Worm (Caenorhabditis elegans): Measurements from ENCODE around the gene M02G9.4.
A peak's percentile ranks its signal among the peaks of the same experiment; 100 is the strongest.
"Not testable (repeated sequence)": the region's sequence is repeated elsewhere in the genome, so short reads cannot be mapped to it uniquely, and the experiment has no call there.

Gene M02G9.4

ce11 chrII:10300954-10301353 is 16.2 kb upstream of the M02G9.4 start, which contains the start of gene mdt-22 (continued):
- TF ChIP-seq snpc-3.4 (tag; optimal IDR thresholded peaks at IDR 0.05) (peak; percentile 23), attf-6 (GFP tag; IDR thresholded peaks at IDR 0.05) (peak; percentile 39; the same call in 1 of the 2 replicates), ztf-3 (GFP tag; optimal IDR thresholded peaks at IDR 0.05) (no peak), zim-3 (tag; optimal IDR thresholded peaks at IDR 0.05) (no peak), dox-1 (GFP tag; IDR thresholded peaks at IDR 0.05) (peak; percentile 76; the same call in 1 of the 2 replicates), C17E4.6 (GFP tag; IDR thresholded peaks at IDR 0.05) (peak; percentile 73), attf-5 (GFP tag; optimal IDR thresholded peaks at IDR 0.05) (peak; percentile 64), unc-130 (GFP tag; optimal IDR thresholded peaks at IDR 0.05) (no peak), cebp-2 (GFP tag; IDR thresholded peaks at IDR 0.05) (no peak), K11D2.4 (GFP tag; IDR thresholded peaks at IDR 0.05) (peak; percentile 73), sdz-38 (tag; optimal IDR thresholded peaks at IDR 0.05) (no peak), F55B11.4 (tag; optimal IDR thresholded peaks at IDR 0.05; ENCODE audit: borderline replicate concordance, insufficient read depth) (no peak), ceh-40 (GFP tag; IDR thresholded peaks at IDR 0.05) (no peak), xnd-1 (tag; optimal IDR thresholded peaks at IDR 0.05) (peak; percentile 45), zfh-2 (GFP tag; conservative IDR thresholded peaks at IDR 0.05) (no peak), madf-8 (GFP tag; conservative IDR thresholded peaks at IDR 0.05) (peak; percentile 28; the same call in 1 of the 2 replicates), ceh-58 (GFP tag; IDR thresholded peaks at IDR 0.05) (no peak), Y67H2A.10 (GFP tag; conservative IDR thresholded peaks at IDR 0.05) (no peak), rpc-1 (optimal IDR thresholded peaks at IDR 0.05) (no peak), rpc-1 (tag; optimal IDR thresholded peaks at IDR 0.05) (no peak), gei-17 (GFP tag; optimal IDR thresholded peaks at IDR 0.05) (no peak), lsl-1 (GFP tag; optimal IDR thresholded peaks at IDR 0.05) (peak; percentile 64), lsy-27 (tag; optimal IDR thresholded peaks at IDR 0.05; ENCODE audit: borderline replicate concordance, insufficient read depth) (no peak), mes-4 (tag; optimal IDR thresholded peaks at IDR 0.05) (no peak), ceh-100 (GFP tag; IDR thresholded peaks at IDR 0.05) (peak; percentile 71), Y56A3A.18 (GFP tag; IDR thresholded peaks at IDR 0.05) (0 out of 2 replicates have a peak, but pooled peaks have one; percentile 7), somi-1 (GFP tag; optimal IDR thresholded peaks at IDR 0.05) (no peak), mcd-1 (GFP tag; IDR thresholded peaks at IDR 0.05) (peak; percentile 78), unc-62 (GFP tag; optimal IDR thresholded peaks at IDR 0.05) (no peak), egrh-3 (GFP tag; IDR thresholded peaks at IDR 0.05) (no peak), pha-4 (tag; optimal IDR thresholded peaks at IDR 0.05) (no peak)

ce11 chrII:10302141-10302574 is 14.9 kb upstream of the M02G9.4 start:
- TF ChIP-seq cebp-2 (GFP tag; IDR thresholded peaks at IDR 0.05) (0 out of 2 replicates have a peak, but pooled peaks have one; percentile 61), attf-3 (GFP tag; conservative IDR thresholded peaks at IDR 0.05) (0 out of 2 replicates have a peak, but pooled peaks have one; percentile 19), lin-26 (GFP tag; IDR thresholded peaks at IDR 0.05) (peak; percentile 73; the same call in 1 of the 2 replicates), tbp1 (GFP tag; optimal IDR thresholded peaks at IDR 0.05) (peak; percentile 83), nhr-90 (tag; optimal IDR thresholded peaks at IDR 0.05) (peak; percentile 30), ceh-91 (GFP tag; IDR thresholded peaks at IDR 0.05) (0 out of 2 replicates have a peak, but pooled peaks have one; percentile 31), hmg-1.2 (GFP tag; IDR thresholded peaks at IDR 0.05) (peak; percentile 34; the same call in 1 of the 2 replicates), pbrm-1 (GFP tag; IDR thresholded peaks at IDR 0.05) (peak; percentile 34; the same call in 1 of the 2 replicates), D2030.7 (GFP tag; IDR thresholded peaks at IDR 0.05) (peak; percentile 33; the same call in 1 of the 2 replicates), cebp-1 (tag; optimal IDR thresholded peaks at IDR 0.05) (peak; percentile 1), ztf-18 (tag; optimal IDR thresholded peaks at IDR 0.05) (peak; percentile 14), C17E4.6 (GFP tag; IDR thresholded peaks at IDR 0.05) (0 out of 2 replicates have a peak, but pooled peaks have one; percentile 5), egl-44 (GFP tag; IDR thresholded peaks at IDR 0.05) (peak; percentile 26; the same call in 1 of the 2 replicates), rpc-1 (optimal IDR thresholded peaks at IDR 0.05) (peak; percentile 52), rpc-1 (tag; optimal IDR thresholded peaks at IDR 0.05) (peak; percentile 72), ekl-4 (GFP tag; IDR thresholded peaks at IDR 0.05) (0 out of 2 replicates have a peak, but pooled peaks have one; percentile 16), egrh-3 (GFP tag; IDR thresholded peaks at IDR 0.05) (peak; percentile 41), madf-6 (GFP tag; IDR thresholded peaks at IDR 0.05) (peak; percentile 59), F33H1.4 (GFP tag; IDR thresholded peaks at IDR 0.05) (peak; percentile 26; the same call in 1 of the 2 replicates), B0261.1 (tag; optimal IDR thresholded peaks at IDR 0.05) (peak; percentile 58), dox-1 (GFP tag; IDR thresholded peaks at IDR 0.05) (peak; percentile 13; the same call in 1 of the 2 replicates)
- TF ChIP-seq cebp-1 (GFP tag; IDR thresholded peaks at IDR 0.05): not testable (repeated sequence)

Data from whole organism, young adult.